Worm (Caenorhabditis elegans): ENCODE data around the gene T26A8.4.
A peak's percentile ranks its signal among the peaks of the same experiment; 100 is the strongest.

The T26A8.4 gene

ce11 chrIV:8431567-8432458, 880 bp downstream of the T26A8.4 start (continued):
- TF ChIP-seq nhr-41 (GFP tag; IDR thresholded peaks at IDR 0.05), result 0 out of 2 replicates have a peak, but pooled peaks have one; percentile 11
- no peak for TF ChIP-seq lin-29 (GFP tag; IDR thresholded peaks at IDR 0.05)
- no peak for TF ChIP-seq ZK546.5 (tag; optimal IDR thresholded peaks at IDR 0.05)
- no peak for TF ChIP-seq nhr-76 (tag; optimal IDR thresholded peaks at IDR 0.05)
- TF ChIP-seq madf-5 (GFP tag; IDR thresholded peaks at IDR 0.05), result 0 out of 4 replicates have a peak, but pooled peaks of 1 of the 2 experiments have one; percentile 18
- TF ChIP-seq tag-97 (GFP tag; IDR thresholded peaks at IDR 0.05), result no peak

- TF ChIP-seq gei-8 (GFP tag; optimal IDR thresholded peaks at IDR 0.05) (no peak), unc-62 (GFP tag; optimal IDR thresholded peaks at IDR 0.05 in 1 of 2) (peak in 1 of 2 experiments; percentile 79), unc-62 (tag; optimal IDR thresholded peaks at IDR 0.05) (no peak), nhr-42 (GFP tag; IDR thresholded peaks at IDR 0.05) (no peak; the same call in none of the 2 replicates), F26F4.8 (GFP tag; conservative IDR thresholded peaks at IDR 0.05) (no peak), zip-2 (tag; optimal IDR thresholded peaks at IDR 0.05) (peak; percentile 22), pha-4 (GFP tag; IDR thresholded peaks at IDR 0.05) (peak; percentile 78), pha-4 (tag; optimal IDR thresholded peaks at IDR 0.05) (no peak), daf-12 (tag; optimal IDR thresholded peaks at IDR 0.05) (no peak), nhr-41 (GFP tag; IDR thresholded peaks at IDR 0.05) (no peak), aha-1 (tag) (peak; percentile 73), lim-7 (GFP tag; IDR thresholded peaks at IDR 0.05) (peak; percentile 68), aly-2 (tag; optimal IDR thresholded peaks at IDR 0.05) (no peak), ceh-32 (tag; optimal IDR thresholded peaks at IDR 0.05; ENCODE audit: poor library complexity) (peak; percentile 44), madf-9 (GFP tag; conservative IDR thresholded peaks at IDR 0.05) (no peak; the same call in 1 of the 2 replicates), cey-2 (tag; optimal IDR thresholded peaks at IDR 0.05; ENCODE audit: borderline replicate concordance, insufficient read depth) (no peak), F37D6.2 (tag; optimal IDR thresholded peaks at IDR 0.05) (peak; percentile 60), lin-15B (tag; optimal IDR thresholded peaks at IDR 0.05) (no peak), fkh-10 (GFP tag; optimal IDR thresholded peaks at IDR 0.05) (peak; percentile 17), fos-1 (tag; optimal IDR thresholded peaks at IDR 0.05) (no peak), skn-1 (tag; optimal IDR thresholded peaks at IDR 0.05) (no peak), nhr-76 (tag; optimal IDR thresholded peaks at IDR 0.05) (no peak), snpc-1.2 (GFP tag; IDR thresholded peaks at IDR 0.05) (peak; percentile 95), tag-97 (GFP tag; IDR thresholded peaks at IDR 0.05) (0 out of 2 replicates have a peak, but pooled peaks have one; percentile 21), nhr-48 (tag; optimal IDR thresholded peaks at IDR 0.05) (peak; percentile 78), F44E2.7 (GFP tag; IDR thresholded peaks at IDR 0.05) (no peak), pqm-1 (tag; optimal IDR thresholded peaks at IDR 0.05) (peak; percentile 34), mxl-2 (GFP tag; conservative IDR thresholded peaks at IDR 0.05) (no peak), hmg-1.1 (GFP tag; IDR thresholded peaks at IDR 0.05) (peak; percentile 89), nhr-237 (tag; optimal IDR thresholded peaks at IDR 0.05) (no peak), Y5F2A.4 (GFP tag; optimal IDR thresholded peaks at IDR 0.05) (no peak), ama-1 (optimal IDR thresholded peaks at IDR 0.05) (peak; percentile 98), hlh-11 (tag; optimal IDR thresholded peaks at IDR 0.05) (peak; percentile 92), saeg-2 (GFP tag; IDR thresholded peaks at IDR 0.05) (peak; percentile 85; the same call in 1 of the 2 replicates), ceh-28 (tag; optimal IDR thresholded peaks at IDR 0.05) (no peak), nhr-25 (tag; optimal IDR thresholded peaks at IDR 0.05; ENCODE audit: borderline replicate concordance, insufficient read depth) (no peak), nhr-10 (tag; optimal IDR thresholded peaks at IDR 0.05) (peak; percentile 38), dve-1 (tag; optimal IDR thresholded peaks at IDR 0.05; ENCODE audit: insufficient read depth) (peak; percentile 79), ces-1 (GFP tag; optimal IDR thresholded peaks at IDR 0.05) (no peak), nhr-11 (tag; optimal IDR thresholded peaks at IDR 0.05) (peak; percentile 69), lin-38 (GFP tag; IDR thresholded peaks at IDR 0.05) (peak; percentile 81), tra-1 (GFP tag; IDR thresholded peaks at IDR 0.05) (peak; percentile 59), ctbp-1 (GFP tag; IDR thresholded peaks at IDR 0.05) (no peak), nhr-6 (tag; optimal IDR thresholded peaks at IDR 0.05) (peak; percentile 2), nhr-77 (tag; optimal IDR thresholded peaks at IDR 0.05) (peak; percentile 47)
These were observed 4.2 kb downstream of the T26A8.4 start for ce11 chrIV:8428492-8428891.

All from whole organism, L4 larva.